Fruit fly (Drosophila melanogaster) whole organism, embryonic: ENCODE data around the gene CG34454.

ENCODE experiments used
- BEAF-32 ChIP-seq: fragments of 200-800 bp; sonication (Bioruptor generic); optimal IDR thresholded peaks from 3 replicates; lab custom pipeline; 2017; ENCODE audit warnings: missing biosample characterization, missing genetic modification characterization, mild to moderate bottlenecking, moderate library complexity, missing genetic modification reagents
- CG10654 ChIP-seq: fragments of 200-800 bp; sonication (Bioruptor generic); optimal IDR thresholded peaks from 2 replicates; lab custom pipeline; 2016; ENCODE audit warnings: missing biosample characterization, missing genetic modification characterization
- CG11085 ChIP-seq: fragments of 200-800 bp; sonication (Bioruptor generic); IDR thresholded peaks from 2 replicates; pipeline ENCODE4 v1.3.6; 2022; ENCODE audit warnings: missing biosample characterization, missing genetic modification characterization
- CG11398 ChIP-seq: fragments of 200-800 bp; sonication (Bioruptor generic); optimal IDR thresholded peaks from 2 replicates; lab custom pipeline; 2016; ENCODE audit warnings: missing biosample characterization, missing genetic modification characterization
- CG11723 ChIP-seq: fragments of 200-800 bp; sonication (Bioruptor generic); optimal IDR thresholded peaks from 2 replicates; lab custom pipeline; 2017; ENCODE audit warnings: missing biosample characterization, mild to moderate bottlenecking, missing genetic modification characterization
- CG13894 ChIP-seq: fragments of 200-800 bp; sonication (Bioruptor generic); optimal IDR thresholded peaks from 3 replicates; lab custom pipeline; 2018; ENCODE audit warnings: missing biosample characterization, mild to moderate bottlenecking, missing genetic modification characterization, moderate library complexity
- CG14860 ChIP-seq: fragments of 200-800 bp; sonication (Bioruptor generic); IDR thresholded peaks from 3 replicates; pipeline ENCODE4 v1.3.6; 2022; ENCODE audit warnings: missing biosample characterization, missing genetic modification characterization; ENCODE audit not compliant: partially characterized antibody
- CG14965 ChIP-seq: fragments of 200-800 bp; sonication (Bioruptor generic); optimal IDR thresholded peaks from 2 replicates; lab custom pipeline; 2016; ENCODE audit warnings: missing biosample characterization, missing genetic modification characterization, borderline replicate concordance
- CG15269 ChIP-seq: fragments of 200-800 bp; sonication (Bioruptor generic); optimal IDR thresholded peaks from 2 replicates; lab custom pipeline; 2018; ENCODE audit warnings: missing biosample characterization, mild to moderate bottlenecking, missing genetic modification characterization, moderate library complexity
- CG15601 ChIP-seq: fragments of 200-800 bp; sonication (Bioruptor generic); optimal IDR thresholded peaks from 3 replicates; lab custom pipeline; 2019; ENCODE audit warnings: missing biosample characterization, mild to moderate bottlenecking, missing genetic modification characterization, moderate library complexity
- CG16863 ChIP-seq: fragments of 200-800 bp; sonication (Bioruptor generic); optimal IDR thresholded peaks from 3 replicates; lab custom pipeline; 2016; ENCODE audit warnings: missing biosample characterization, missing genetic modification characterization
- CG1792 ChIP-seq: fragments of 200-800 bp; sonication (Bioruptor generic); optimal IDR thresholded peaks from 2 replicates; lab custom pipeline; 2016; ENCODE audit warnings: missing biosample characterization, missing genetic modification characterization
- CG18764 ChIP-seq: fragments of 200-800 bp; sonication (Bioruptor generic); optimal IDR thresholded peaks from 3 replicates; lab custom pipeline; 2016; ENCODE audit warnings: missing biosample characterization, missing genetic modification characterization
- CG2678 ChIP-seq: fragments of 200-800 bp; sonication (Bioruptor generic); optimal IDR thresholded peaks from 3 replicates; lab custom pipeline; 2019; ENCODE audit warnings: missing biosample characterization, mild to moderate bottlenecking, missing genetic modification characterization, moderate library complexity
- CG3281 ChIP-seq: fragments of 200-800 bp; sonication (Bioruptor generic); optimal IDR thresholded peaks from 3 replicates; lab custom pipeline; 2017; ENCODE audit warnings: missing biosample characterization, mild to moderate bottlenecking, missing genetic modification characterization
- CG3726 ChIP-seq: fragments of 200-800 bp; sonication (Bioruptor generic); IDR thresholded peaks from 3 replicates; pipeline ENCODE4, ENCODE4 v1.3.6; 2022; ENCODE audit warnings: missing biosample characterization, missing genetic modification characterization
- CG3838 ChIP-seq: fragments of 200-800 bp; sonication (Bioruptor generic); optimal IDR thresholded peaks from 3 replicates; lab custom pipeline; 2016; ENCODE audit warnings: missing biosample characterization, missing genetic modification characterization
- CG3847 ChIP-seq: fragments of 200-800 bp; sonication (Bioruptor generic); IDR thresholded peaks from 2 replicates; pipeline ENCODE4 v1.3.6; 2022; ENCODE audit warnings: missing biosample characterization, missing genetic modification characterization
- CG4328 ChIP-seq: fragments of 200-800 bp; sonication (Bioruptor generic); optimal IDR thresholded peaks from 3 replicates; lab custom pipeline; 2017; ENCODE audit warnings: missing biosample characterization, missing genetic modification reagents, missing genetic modification characterization
- CG6683 ChIP-seq: fragments of 200-800 bp; sonication (Bioruptor generic); optimal IDR thresholded peaks from 2 replicates; lab custom pipeline; 2017; ENCODE audit warnings: missing biosample characterization, mild to moderate bottlenecking, missing genetic modification characterization, missing genetic modification reagents
- CG8290 ChIP-seq, 3 experiments: fragments of 200-800 bp; sonication (Bioruptor generic); optimal IDR thresholded peaks; 2 replicates each; lab custom pipeline; 2016 to 2019; ENCODE audit warnings: missing biosample characterization in 3 of 3, missing genetic modification characterization in 3 of 3, mild to moderate bottlenecking in 2 of 3, moderate library complexity in 1 of 3
- CG9797 ChIP-seq: fragments of 200-800 bp; sonication (Bioruptor generic); optimal IDR thresholded peaks from 3 replicates; lab custom pipeline; 2018; ENCODE audit warnings: missing biosample characterization, mild to moderate bottlenecking, missing genetic modification characterization
- CG9817 ChIP-seq: fragments of 200-800 bp; sonication (Bioruptor generic); optimal IDR thresholded peaks from 2 replicates; lab custom pipeline; 2018; ENCODE audit warnings: missing biosample characterization, mild to moderate bottlenecking, missing genetic modification characterization, moderate library complexity
- Deaf1 ChIP-seq: fragments of 200-800 bp; optimal IDR thresholded peaks from 3 replicates; lab custom pipeline; 2019; ENCODE audit warnings: missing biosample characterization, mild to moderate bottlenecking, missing genetic modification characterization, moderate library complexity
- Dek ChIP-seq: fragments of 200-800 bp; sonication (Bioruptor generic); optimal IDR thresholded peaks from 3 replicates; lab custom pipeline; 2019; ENCODE audit warnings: missing biosample characterization, mild to moderate bottlenecking, missing genetic modification characterization, moderate library complexity
- Dip2 ChIP-seq: fragments of 200-800 bp; sonication (Bioruptor generic); IDR thresholded peaks from 2 replicates; pipeline ENCODE4 v1.3.6; 2022; ENCODE audit warnings: missing biosample characterization, missing genetic modification characterization
- Ets97D ChIP-seq: fragments of 200-800 bp; sonication (Bioruptor generic); optimal IDR thresholded peaks from 3 replicates; lab custom pipeline; 2016; ENCODE audit warnings: missing biosample characterization, missing genetic modification characterization
- HLH3B ChIP-seq: fragments of 200-800 bp; sonication (Bioruptor generic); IDR thresholded peaks from 2 replicates; pipeline ENCODE4 v1.3.6; 2022; ENCODE audit warnings: missing biosample characterization, missing genetic modification characterization
- Med ChIP-seq: fragments of 200-800 bp; sonication (Bioruptor generic); peaks from one replicate; lab custom pipeline; 2016; ENCODE audit warnings: missing biosample characterization, missing genetic modification characterization, mild to moderate bottlenecking, inconsistent platforms, moderate library complexity
- Oaz ChIP-seq: fragments of 200-800 bp; sonication (Bioruptor generic); IDR thresholded peaks from 2 replicates; pipeline ENCODE4 v1.3.6; 2022; ENCODE audit warnings: missing biosample characterization, missing genetic modification characterization
- Six4 ChIP-seq: fragments of 200-800 bp; sonication (Bioruptor generic); optimal IDR thresholded peaks from 2 replicates; lab custom pipeline; 2016; ENCODE audit warnings: missing biosample characterization, missing genetic modification characterization
- Sox102F ChIP-seq: fragments of 200-800 bp; sonication (Bioruptor generic); optimal IDR thresholded peaks from 2 replicates; lab custom pipeline; 2018; ENCODE audit warnings: missing biosample characterization, mild to moderate bottlenecking, missing genetic modification characterization, moderate library complexity
- Ssrp ChIP-seq: fragments of 200-800 bp; sonication (Bioruptor generic); optimal IDR thresholded peaks from 2 replicates; lab custom pipeline; 2018; ENCODE audit warnings: missing biosample characterization, mild to moderate bottlenecking, missing genetic modification characterization, moderate library complexity
- Taf1 ChIP-seq: fragments of 200-800 bp; sonication (Bioruptor generic); IDR thresholded peaks from 2 replicates; pipeline ENCODE4 v1.3.6; 2022; ENCODE audit warnings: missing biosample characterization, missing genetic modification characterization
- Xrp1 ChIP-seq: fragments of 200-800 bp; sonication (Bioruptor generic); IDR thresholded peaks from 2 replicates; pipeline ENCODE4 v1.3.6; 2022; ENCODE audit warnings: missing biosample characterization, missing genetic modification characterization
- al ChIP-seq: fragments of 200-800 bp; sonication (Bioruptor generic); IDR thresholded peaks from 2 replicates; pipeline ENCODE4 v1.3.6; 2022; ENCODE audit warnings: missing biosample characterization, missing genetic modification characterization
- ap ChIP-seq: fragments of 200-800 bp; sonication (Bioruptor generic); IDR thresholded peaks from 2 replicates; pipeline ENCODE4 v1.3.6; 2022; ENCODE audit warnings: missing biosample characterization, missing genetic modification characterization
- bigmax ChIP-seq: fragments of 200-800 bp; sonication (Bioruptor generic); optimal IDR thresholded peaks from 2 replicates; lab custom pipeline; 2018; ENCODE audit warnings: missing biosample characterization, mild to moderate bottlenecking, missing genetic modification characterization
- chinmo ChIP-seq: fragments of 200-800 bp; sonication (Bioruptor generic); IDR thresholded peaks from 4 replicates; pipeline ENCODE4 v1.3.6; 2022; ENCODE audit warnings: missing biosample characterization, missing genetic modification characterization; ENCODE audit not compliant: partially characterized antibody
- crc ChIP-seq: fragments of 200-800 bp; sonication (Bioruptor generic); optimal IDR thresholded peaks from 2 replicates; lab custom pipeline; 2016; ENCODE audit warnings: missing biosample characterization, missing genetic modification characterization
- kni ChIP-seq: fragments of 200-800 bp; sonication (Bioruptor generic); optimal IDR thresholded peaks from 3 replicates; lab custom pipeline; 2017; ENCODE audit warnings: mild to moderate bottlenecking, missing biosample characterization, missing genetic modification reagents, missing genetic modification characterization
- knrl ChIP-seq: fragments of 200-800 bp; sonication (Bioruptor generic); IDR thresholded peaks from 3 replicates; pipeline ENCODE4 v1.3.6; 2022; ENCODE audit warnings: missing biosample characterization, missing genetic modification characterization; ENCODE audit not compliant: partially characterized antibody
- mirr ChIP-seq: fragments of 200-800 bp; sonication (Bioruptor generic); optimal IDR thresholded peaks from 3 replicates; lab custom pipeline; 2018; ENCODE audit warnings: missing biosample characterization, mild to moderate bottlenecking, missing genetic modification characterization
- nerfin-1 ChIP-seq: fragments of 200-800 bp; sonication (Bioruptor generic); optimal IDR thresholded peaks from 3 replicates; lab custom pipeline; 2019; ENCODE audit warnings: missing biosample characterization, mild to moderate bottlenecking, missing genetic modification characterization, moderate library complexity
- nerfin-2 ChIP-seq: fragments of 200-800 bp; sonication (Bioruptor generic); IDR thresholded peaks from 2 replicates; pipeline ENCODE4 v1.3.6; 2022; ENCODE audit warnings: missing biosample characterization, missing genetic modification characterization; ENCODE audit not compliant: partially characterized antibody
- org-1 ChIP-seq: fragments of 200-800 bp; sonication (Bioruptor generic); optimal IDR thresholded peaks from 2 replicates; lab custom pipeline; 2017; ENCODE audit warnings: missing biosample characterization, missing genetic modification characterization
- seq ChIP-seq: fragments of 200-800 bp; sonication (Bioruptor generic); IDR thresholded peaks from 2 replicates; pipeline ENCODE4 v1.3.6; 2022; ENCODE audit warnings: missing biosample characterization, missing genetic modification characterization
- slbo ChIP-seq: fragments of 200-800 bp; sonication (Bioruptor generic); IDR thresholded peaks from 2 replicates; pipeline ENCODE4 v1.3.6; 2022; ENCODE audit warnings: missing biosample characterization, missing genetic modification characterization
- tgo ChIP-seq: fragments of 200-800 bp; sonication (Bioruptor generic); IDR thresholded peaks from 3 replicates; pipeline ENCODE4 v1.3.6; 2022; ENCODE audit warnings: missing biosample characterization, missing genetic modification characterization
- ttk ChIP-seq: fragments of 200-800 bp; sonication (Bioruptor generic); IDR thresholded peaks from 2 replicates; pipeline ENCODE4 v2.1.2; 2022; ENCODE audit warnings: missing biosample characterization, missing genetic modification characterization
- zfh2 ChIP-seq: fragments of 200-800 bp; sonication (Bioruptor generic); optimal IDR thresholded peaks from 2 replicates; lab custom pipeline; 2016; ENCODE audit warnings: missing biosample characterization, missing genetic modification characterization

The CG34454 gene

DNA sequence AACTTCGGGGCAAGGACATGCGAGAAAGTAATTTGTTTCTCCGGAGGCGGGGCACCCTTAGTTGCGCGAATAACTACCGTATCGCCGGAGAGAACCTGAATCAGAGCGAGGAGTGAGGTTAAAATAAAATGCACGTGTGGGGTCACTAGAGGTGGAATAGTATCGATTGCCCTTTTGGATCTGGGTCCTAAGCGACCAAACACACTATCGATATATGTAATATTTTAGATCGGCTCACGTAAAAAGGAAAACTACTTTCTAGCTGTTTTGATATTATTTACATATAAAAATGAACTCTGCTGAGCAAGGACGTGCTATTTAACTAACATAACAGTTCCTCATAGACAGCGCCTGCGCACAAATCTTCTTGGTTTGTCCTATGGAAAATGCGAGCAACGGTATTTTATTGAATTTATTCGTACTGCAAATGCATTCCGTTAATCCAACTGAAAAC lies 30.6 kb upstream of the CG34454 start:
- no peak for TF ChIP-seq CG14965 (GFP tag; lab: Kevin White, UChicago)
- no peak for TF ChIP-seq CG1792 (GFP tag; lab: Kevin White, UChicago)
- TF ChIP-seq nerfin-1 (tag; lab: Kevin White, UChicago), result peak; percentile 87
- peak; percentile 96 for TF ChIP-seq bigmax (GFP tag; lab: Kevin White, UChicago)
- no peak for TF ChIP-seq CG15269 (tag; lab: Kevin White, UChicago)
- TF ChIP-seq CG3726 (GFP tag; lab: Robert Waterston, UW), result no peak
- no peak for TF ChIP-seq CG3847 (GFP tag; lab: Robert Waterston, UW)
- TF ChIP-seq CG3281 (GFP tag; lab: Kevin White, UChicago), result no peak
- TF ChIP-seq CG6683 (GFP tag; lab: Kevin White, UChicago), result no peak
- TF ChIP-seq CG13894 (tag; lab: Kevin White, UChicago), result peak; percentile 54
- TF ChIP-seq CG9797 (GFP tag; lab: Kevin White, UChicago), result peak; percentile 27
- TF ChIP-seq Oaz, result no peak
- TF ChIP-seq CG3838 (GFP tag; lab: Kevin White, UChicago), result no peak
- peak; percentile 96 for TF ChIP-seq chinmo
- TF ChIP-seq CG4328 (GFP tag; lab: Kevin White, UChicago), result no peak
- no peak for TF ChIP-seq tgo
- TF ChIP-seq CG16863 (GFP tag; lab: Kevin White, UChicago), result no peak
- TF ChIP-seq Ssrp (tag; lab: Kevin White, UChicago), result no peak
- TF ChIP-seq HLH3B (GFP tag; lab: Robert Waterston, UW), result no peak
- TF ChIP-seq Six4, result no peak
- TF ChIP-seq CG14860, result peak; percentile 71
- TF ChIP-seq CG11085 (GFP tag; lab: Robert Waterston, UW), result no peak
- TF ChIP-seq BEAF-32 (GFP tag; lab: Kevin White, UChicago), result peak; percentile 85
- TF ChIP-seq knrl (GFP tag; lab: Robert Waterston, UW), result peak; percentile 84
- TF ChIP-seq Taf1 (GFP tag; lab: Robert Waterston, UW), result no peak
- TF ChIP-seq CG8290 (GFP tag; optimal IDR thresholded peaks at IDR 0.05; lab: Kevin White, UChicago), result no peak
- TF ChIP-seq CG8290 (tag; optimal IDR thresholded peaks at IDR 0.05; lab: Kevin White, UChicago), result peak in 1 of 2 experiments; percentile 51
- TF ChIP-seq CG15601, result no peak
- no peak for TF ChIP-seq ap (GFP tag; lab: Robert Waterston, UW)
- no peak for TF ChIP-seq seq
- TF ChIP-seq Dek (tag; lab: Kevin White, UChicago), result no peak
- no peak for TF ChIP-seq slbo (GFP tag; lab: Robert Waterston, UW)
- TF ChIP-seq CG2678, result no peak
- TF ChIP-seq mirr (GFP tag; lab: Kevin White, UChicago), result peak; percentile 26
- no peak for TF ChIP-seq Sox102F (GFP tag; lab: Kevin White, UChicago)
- TF ChIP-seq zfh2, result no peak
- TF ChIP-seq org-1 (GFP tag; lab: Kevin White, UChicago), result no peak
- TF ChIP-seq CG9817, result no peak
- peak; percentile 28 for TF ChIP-seq Ets97D
- no peak for TF ChIP-seq CG10654
- TF ChIP-seq kni (GFP tag; lab: Kevin White, UChicago), result peak; percentile 1
- TF ChIP-seq CG11398, result no peak
- no peak for TF ChIP-seq al
- TF ChIP-seq Deaf1 (tag; lab: Kevin White, UChicago), result no peak
- TF ChIP-seq nerfin-2 (GFP tag; lab: Robert Waterston, UW), result peak; percentile 75
- no peak for TF ChIP-seq crc (GFP tag; lab: Kevin White, UChicago)
- peak; percentile 79 for TF ChIP-seq Med (GFP tag; lab: Kevin White, UChicago)
- TF ChIP-seq ttk (GFP tag; lab: Robert Waterston, UW), result no peak
- TF ChIP-seq CG18764 (GFP tag; lab: Kevin White, UChicago), result no peak
- no peak for TF ChIP-seq Dip2
- TF ChIP-seq CG11723, result no peak
- TF ChIP-seq Xrp1 (GFP tag; lab: Robert Waterston, UW), result no peak
